Fruit fly (Drosophila melanogaster) whole organism, adult: Measurements from ENCODE around the gene RpS3.

Experiments used
- CG5204 ChIP-seq: fragments of 200-800 bp; sonication (Bioruptor generic); optimal IDR thresholded peaks from 2 replicates; lab custom pipeline; 2016; ENCODE audit warnings: missing biosample characterization, missing genetic modification characterization
- CG7045 ChIP-seq: fragments of 200-800 bp; sonication (Bioruptor generic); optimal IDR thresholded peaks from 2 replicates; lab custom pipeline; 2017; ENCODE audit warnings: missing biosample characterization, mild to moderate bottlenecking, missing genetic modification characterization
- bab1 ChIP-seq: fragments of 200-800 bp; sonication (Bioruptor generic); optimal IDR thresholded peaks from 3 replicates; lab custom pipeline; 2019; ENCODE audit warnings: missing biosample characterization, mild to moderate bottlenecking, missing genetic modification characterization, moderate library complexity
- kay ChIP-seq: fragments of 200-800 bp; sonication (Bioruptor generic); peaks from one replicate; lab custom pipeline; 2016; ENCODE audit warnings: missing biosample characterization, missing genetic modification characterization, borderline replicate concordance
- ovo ChIP-seq: fragments of 200-800 bp; sonication (Bioruptor generic); optimal IDR thresholded peaks from 2 replicates; lab custom pipeline; 2016; ENCODE audit warnings: missing biosample characterization, missing genetic modification characterization

- TF ChIP-seq CG7045 (GFP tag; lab: Kevin White, UChicago) (no peak), kay (GFP tag; lab: Kevin White, UChicago) (no peak), ovo (no peak), CG5204 (GFP tag; lab: Kevin White, UChicago) (no peak), bab1 (GFP tag; lab: Kevin White, UChicago) (no peak)
These were observed 32.2 kb downstream of the RpS3 start for dm6 chr3R:23390769-23391309.
